Fruit fly (Drosophila melanogaster) whole organism, embryonic: Measurements from ENCODE around the gene Catsup.

Experiments used
- Ada2b ChIP-seq: fragments of 200-800 bp; sonication (Bioruptor generic); IDR thresholded peaks from 2 replicates; pipeline ENCODE4 v1.3.6; 2022; ENCODE audit warnings: missing biosample characterization, missing genetic modification characterization
- Awh ChIP-seq: fragments of 200-800 bp; sonication (Bioruptor generic); IDR thresholded peaks from 2 replicates; pipeline ENCODE4, ENCODE4 v1.3.6; 2022; ENCODE audit warnings: missing biosample characterization, missing genetic modification characterization
- Bdp1 ChIP-seq: fragments of 200-800 bp; sonication (Bioruptor generic); optimal IDR thresholded peaks from 3 replicates; lab custom pipeline; 2016; ENCODE audit warnings: missing biosample characterization, missing genetic modification characterization
- C15 ChIP-seq: fragments of 200-800 bp; sonication (Bioruptor generic); IDR thresholded peaks from 3 replicates; pipeline ENCODE4 v1.3.6; 2022; ENCODE audit warnings: missing biosample characterization, missing genetic modification characterization
- CG10147 ChIP-seq: fragments of 200-800 bp; sonication (Bioruptor generic); optimal IDR thresholded peaks from 2 replicates; lab custom pipeline; 2019; ENCODE audit warnings: missing biosample characterization, mild to moderate bottlenecking, missing genetic modification characterization, moderate library complexity
- CG10274 ChIP-seq: fragments of 200-800 bp; sonication (Bioruptor generic); optimal IDR thresholded peaks from 3 replicates; lab custom pipeline; 2017; ENCODE audit warnings: missing biosample characterization, mild to moderate bottlenecking, missing genetic modification characterization
- CG10321 ChIP-seq: fragments of 200-800 bp; sonication (Bioruptor generic); IDR thresholded peaks from 2 replicates; pipeline ENCODE4 v1.3.6; 2022; ENCODE audit warnings: missing biosample characterization, missing genetic modification characterization
- CG12155 ChIP-seq: fragments of 200-800 bp; sonication (Bioruptor generic); optimal IDR thresholded peaks from 3 replicates; lab custom pipeline; 2016; ENCODE audit warnings: missing biosample characterization, missing genetic modification characterization
- CG12219 ChIP-seq: fragments of 200-800 bp; sonication (Bioruptor generic); optimal IDR thresholded peaks from 3 replicates; lab custom pipeline; 2018; ENCODE audit warnings: missing biosample characterization, mild to moderate bottlenecking, missing genetic modification characterization
- CG14050 ChIP-seq: fragments of 200-800 bp; sonication (Bioruptor generic); IDR thresholded peaks from 3 replicates; pipeline ENCODE4 v1.3.6; 2022; ENCODE audit warnings: missing biosample characterization, missing genetic modification characterization
- CG14965 ChIP-seq: fragments of 200-800 bp; sonication (Bioruptor generic); optimal IDR thresholded peaks from 2 replicates; lab custom pipeline; 2016; ENCODE audit warnings: missing biosample characterization, missing genetic modification characterization, borderline replicate concordance
- CG17612 ChIP-seq: fragments of 200-800 bp; sonication (Bioruptor generic); IDR thresholded peaks from 2 replicates; pipeline ENCODE4 v1.3.6; 2022; ENCODE audit warnings: missing biosample characterization, missing genetic modification characterization
- CG18476 ChIP-seq: fragments of 200-800 bp; sonication (Bioruptor generic); optimal IDR thresholded peaks from 2 replicates; lab custom pipeline; 2016; ENCODE audit warnings: missing biosample characterization, mild to moderate bottlenecking, missing genetic modification characterization
- CG18599 ChIP-seq: fragments of 200-800 bp; sonication (Bioruptor generic); optimal IDR thresholded peaks from 3 replicates; lab custom pipeline; 2017; ENCODE audit warnings: missing biosample characterization, missing genetic modification characterization, mild to moderate bottlenecking, moderate library complexity, missing genetic modification reagents
- CG31441 ChIP-seq: fragments of 200-800 bp; sonication (Bioruptor generic); IDR thresholded peaks from 2 replicates; pipeline ENCODE4 v1.3.6; 2022; ENCODE audit warnings: missing biosample characterization, missing genetic modification characterization
- CG32532 ChIP-seq: fragments of 200-800 bp; sonication (Bioruptor generic); IDR thresholded peaks from 2 replicates; pipeline ENCODE4 v1.3.6; 2022; ENCODE audit warnings: missing biosample characterization, missing genetic modification characterization
- CG42726 ChIP-seq: fragments of 200-800 bp; sonication (Bioruptor generic); IDR thresholded peaks from 2 replicates; pipeline ENCODE4 v1.3.6; 2022; ENCODE audit warnings: missing biosample characterization, missing genetic modification characterization; ENCODE audit not compliant: partially characterized antibody
- CG4730 ChIP-seq: fragments of 200-800 bp; sonication (Bioruptor generic); IDR thresholded peaks from 2 replicates; pipeline ENCODE4 v1.3.6; 2022; ENCODE audit warnings: missing biosample characterization, missing genetic modification characterization
- CG6813 ChIP-seq: fragments of 200-800 bp; sonication (Bioruptor generic); optimal IDR thresholded peaks from 2 replicates; lab custom pipeline; 2017; ENCODE audit warnings: missing biosample characterization, missing genetic modification characterization, mild to moderate bottlenecking, moderate library complexity, missing genetic modification reagents
- Dip2 ChIP-seq: fragments of 200-800 bp; sonication (Bioruptor generic); IDR thresholded peaks from 2 replicates; pipeline ENCODE4 v1.3.6; 2022; ENCODE audit warnings: missing biosample characterization, missing genetic modification characterization
- Doc3 ChIP-seq: fragments of 200-800 bp; sonication (Bioruptor generic); IDR thresholded peaks from 3 replicates; pipeline ENCODE4 v1.3.6; 2022; ENCODE audit warnings: missing biosample characterization, missing genetic modification characterization; ENCODE audit not compliant: partially characterized antibody
- E2f2 ChIP-seq: fragments of 200-800 bp; sonication (Bioruptor generic); IDR thresholded peaks from 2 replicates; pipeline ENCODE4 v1.3.6; 2022; ENCODE audit warnings: missing biosample characterization, missing genetic modification characterization
- MBD-R2 ChIP-seq: fragments of 200-800 bp; sonication (Bioruptor generic); IDR thresholded peaks from 2 replicates; pipeline ENCODE4 v1.3.6; 2022; ENCODE audit warnings: missing biosample characterization, missing genetic modification characterization
- Mad ChIP-seq: fragments of 200-800 bp; sonication (Bioruptor generic); optimal IDR thresholded peaks from 2 replicates; lab custom pipeline; 2016; ENCODE audit warnings: missing biosample characterization, missing genetic modification characterization
- Side ChIP-seq: fragments of 200-800 bp; sonication (Bioruptor generic); optimal IDR thresholded peaks from 2 replicates; lab custom pipeline; 2016; ENCODE audit warnings: missing biosample characterization, missing genetic modification characterization
- Sox102F ChIP-seq: fragments of 200-800 bp; sonication (Bioruptor generic); optimal IDR thresholded peaks from 2 replicates; lab custom pipeline; 2018; ENCODE audit warnings: missing biosample characterization, mild to moderate bottlenecking, missing genetic modification characterization, moderate library complexity
- Tbp ChIP-seq: fragments of >200 bp; optimal IDR thresholded peaks from 2 replicates; lab custom pipeline; 2018; ENCODE audit warnings: missing biosample characterization, missing genetic modification characterization
- Xbp1 ChIP-seq: fragments of 200-800 bp; sonication (Bioruptor generic); optimal IDR thresholded peaks from 3 replicates; lab custom pipeline; 2016; ENCODE audit warnings: missing biosample characterization, mild to moderate bottlenecking, missing genetic modification characterization
- Xrp1 ChIP-seq: fragments of 200-800 bp; sonication (Bioruptor generic); IDR thresholded peaks from 2 replicates; pipeline ENCODE4 v1.3.6; 2022; ENCODE audit warnings: missing biosample characterization, missing genetic modification characterization
- YL-1 ChIP-seq: fragments of 200-800 bp; sonication (Bioruptor generic); optimal IDR thresholded peaks from 3 replicates; lab custom pipeline; 2017; ENCODE audit warnings: missing biosample characterization, mild to moderate bottlenecking, missing genetic modification characterization
- ato ChIP-seq: fragments of 200-800 bp; sonication (Bioruptor generic); IDR thresholded peaks from 2 replicates; pipeline ENCODE4 v1.3.6; 2022; ENCODE audit warnings: missing biosample characterization, missing genetic modification characterization; ENCODE audit not compliant: partially characterized antibody
- bbx ChIP-seq: fragments of 200-800 bp; sonication (Bioruptor generic); IDR thresholded peaks from 2 replicates; pipeline ENCODE4 v1.3.6; 2022; ENCODE audit warnings: missing biosample characterization, missing genetic modification characterization; ENCODE audit not compliant: partially characterized antibody
- cato ChIP-seq: fragments of 200-800 bp; sonication (Bioruptor generic); optimal IDR thresholded peaks from 2 replicates; lab custom pipeline; 2016; ENCODE audit warnings: missing biosample characterization, missing genetic modification characterization, borderline replicate concordance
- chm ChIP-seq: fragments of 200-800 bp; sonication (Bioruptor generic); IDR thresholded peaks from 2 replicates; pipeline ENCODE4 v1.3.6; 2022; ENCODE audit warnings: missing biosample characterization, missing genetic modification characterization
- dmrt99B ChIP-seq: fragments of 200-800 bp; sonication (Bioruptor generic); optimal IDR thresholded peaks from 2 replicates; lab custom pipeline; 2018; ENCODE audit warnings: missing biosample characterization, mild to moderate bottlenecking, missing genetic modification characterization, moderate library complexity
- en ChIP-seq: fragments of 200-800 bp; sonication (Bioruptor generic); optimal IDR thresholded peaks from 2 replicates; lab custom pipeline; 2016; ENCODE audit warnings: missing biosample characterization, missing genetic modification characterization
- ewg ChIP-seq: fragments of 200-800 bp; sonication (Bioruptor generic); optimal IDR thresholded peaks from 3 replicates; lab custom pipeline; 2017; ENCODE audit warnings: mild to moderate bottlenecking, missing biosample characterization, missing genetic modification reagents, missing genetic modification characterization
- hkb ChIP-seq, 2 experiments: fragments of 200-800 bp in 1 of 2; fragments of >200 bp in 1 of 2; sonication (Bioruptor generic) in 1 of 2; IDR thresholded peaks in 1 of 2; optimal IDR thresholded peaks in 1 of 2; 2 replicates each; pipeline versions ENCODE4 v1.3.6 to Lab custom; 2017 to 2022; ENCODE audit warnings: missing biosample characterization in 1 of 2, missing genetic modification characterization in 1 of 2
- insv ChIP-seq, 2 experiments: fragments of 200-800 bp; sonication (Bioruptor generic); optimal IDR thresholded peaks; 3 replicates each; lab custom pipeline; 2016 to 2018; ENCODE audit warnings: missing biosample characterization in 2 of 2, missing genetic modification characterization in 2 of 2
- nerfin-2 ChIP-seq: fragments of 200-800 bp; sonication (Bioruptor generic); IDR thresholded peaks from 2 replicates; pipeline ENCODE4 v1.3.6; 2022; ENCODE audit warnings: missing biosample characterization, missing genetic modification characterization; ENCODE audit not compliant: partially characterized antibody
- nmo ChIP-seq: fragments of 200-800 bp; sonication (Bioruptor generic); optimal IDR thresholded peaks from 2 replicates; lab custom pipeline; 2018; ENCODE audit warnings: missing biosample characterization, mild to moderate bottlenecking, missing genetic modification characterization, moderate library complexity
- pan ChIP-seq, 4 experiments: fragments of >200 bp in 3 of 4; fragments of 200-800 bp in 1 of 4; sonication (Bioruptor generic) in 1 of 4; optimal IDR thresholded peaks in 3 of 4; IDR thresholded peaks in 1 of 4; 2 replicates each; pipeline versions ENCODE4 v1.3.6 to Lab custom; 2017 to 2022; ENCODE audit warnings: missing biosample characterization in 2 of 4, missing genetic modification characterization in 2 of 4, mixed read lengths in 1 of 4
- psq ChIP-seq: fragments of 200-800 bp; sonication (Bioruptor generic); optimal IDR thresholded peaks from 2 replicates; lab custom pipeline; 2017; ENCODE audit warnings: missing biosample characterization, missing genetic modification characterization
- run ChIP-seq: fragments of 200-800 bp; sonication (Bioruptor generic); optimal IDR thresholded peaks from 3 replicates; lab custom pipeline; 2018; ENCODE audit warnings: missing biosample characterization, mild to moderate bottlenecking, missing genetic modification characterization
- tin ChIP-seq: fragments of 200-800 bp; sonication (Bioruptor generic); optimal IDR thresholded peaks from 3 replicates; lab custom pipeline; 2016; ENCODE audit warnings: missing biosample characterization, missing genetic modification characterization
- tio ChIP-seq: fragments of 200-800 bp; sonication (Bioruptor generic); optimal IDR thresholded peaks from 2 replicates; lab custom pipeline; 2017; ENCODE audit warnings: missing biosample characterization, missing genetic modification characterization, inconsistent platforms
- tna ChIP-seq: fragments of 200-800 bp; sonication (Bioruptor generic); IDR thresholded peaks from 2 replicates; pipeline ENCODE4 v1.3.6; 2022; ENCODE audit warnings: missing biosample characterization, missing genetic modification characterization; ENCODE audit not compliant: partially characterized antibody
- trh ChIP-seq: fragments of 200-800 bp; sonication (Bioruptor generic); optimal IDR thresholded peaks from 2 replicates; lab custom pipeline; 2016; ENCODE audit warnings: missing biosample characterization, missing genetic modification characterization
- zf30C ChIP-seq: fragments of 200-800 bp; sonication (Bioruptor generic); optimal IDR thresholded peaks from 3 replicates; lab custom pipeline; 2018; ENCODE audit warnings: missing biosample characterization, mild to moderate bottlenecking, missing genetic modification characterization
- zfh1 ChIP-seq: fragments of 200-800 bp; sonication (Bioruptor generic); IDR thresholded peaks from 3 replicates; pipeline ENCODE4 v1.3.6; 2022; ENCODE audit warnings: missing biosample characterization, missing genetic modification characterization

Gene Catsup

dm6 chr2L:19048912-19049311 is 7.2 kb downstream of the Catsup start, which contains the start of gene CG10470 (continued):
- TF ChIP-seq Awh (GFP tag; lab: Robert Waterston, UW): no peak
- no peak for TF ChIP-seq tin
- no peak for TF ChIP-seq CG18476 (GFP tag; lab: Kevin White, UChicago)
- no peak for TF ChIP-seq CG18599 (GFP tag; lab: Kevin White, UChicago)
- TF ChIP-seq nmo (GFP tag; lab: Kevin White, UChicago): peak; percentile 23
- no peak for TF ChIP-seq zfh1
- TF ChIP-seq cato (GFP tag; lab: Kevin White, UChicago): no peak
- TF ChIP-seq pan (optimal IDR thresholded peaks at IDR 0.05; lab: Kevin White, UChicago): no peak
- no peak for TF ChIP-seq pan (GFP tag; optimal IDR thresholded peaks at IDR 0.05 in 1 of 2, IDR thresholded peaks at IDR 0.05 in 1 of 2)
- no peak for TF ChIP-seq CG6813
- no peak for TF ChIP-seq hkb (optimal IDR thresholded peaks at IDR 0.05; lab: Kevin White, UChicago)
- TF ChIP-seq hkb (GFP tag; IDR thresholded peaks at IDR 0.05; lab: Robert Waterston, UW): no peak
- TF ChIP-seq C15 (GFP tag; lab: Robert Waterston, UW): no peak
- no peak for TF ChIP-seq CG12219 (GFP tag; lab: Kevin White, UChicago)
- TF ChIP-seq insv (GFP tag; optimal IDR thresholded peaks at IDR 0.05; lab: Kevin White, UChicago): no peak
- no peak for TF ChIP-seq Dip2 (GFP tag; lab: Robert Waterston, UW)
- TF ChIP-seq Doc3: peak; percentile 74
- TF ChIP-seq CG10274 (GFP tag; lab: Kevin White, UChicago): no peak
- peak; percentile 23 for TF ChIP-seq dmrt99B (tag; lab: Kevin White, UChicago)
- no peak for TF ChIP-seq ewg (GFP tag; lab: Kevin White, UChicago)
- 0 out of 2 replicates have a peak, but pooled peaks have one; percentile 45 for TF ChIP-seq Xrp1 (GFP tag; lab: Robert Waterston, UW)
- TF ChIP-seq nerfin-2 (GFP tag; lab: Robert Waterston, UW): peak; percentile 80
- no peak for TF ChIP-seq Bdp1
- TF ChIP-seq CG42726 (GFP tag; lab: Robert Waterston, UW): peak; percentile 36; the same call in 1 of the 2 replicates
- peak; percentile 34; the same call in 1 of the 2 replicates for TF ChIP-seq CG31441 (GFP tag; lab: Robert Waterston, UW)
- TF ChIP-seq Tbp: no peak
- TF ChIP-seq CG14050: no peak
- TF ChIP-seq CG4730 (GFP tag; lab: Robert Waterston, UW): no peak
- no peak for TF ChIP-seq Xbp1 (GFP tag; lab: Kevin White, UChicago)
- no peak for TF ChIP-seq en (GFP tag; lab: Kevin White, UChicago)
- TF ChIP-seq ato: peak; percentile 71
- TF ChIP-seq CG14965: no peak
- no peak for TF ChIP-seq chm (GFP tag; lab: Robert Waterston, UW)
- peak; percentile 41; the same call in 1 of the 2 replicates for TF ChIP-seq CG32532 (GFP tag; lab: Robert Waterston, UW)
- peak; percentile 53 for TF ChIP-seq tna (GFP tag; lab: Robert Waterston, UW)
- peak; percentile 18 for TF ChIP-seq Sox102F (GFP tag; lab: Kevin White, UChicago)
- peak; percentile 88 for TF ChIP-seq bbx (GFP tag; lab: Robert Waterston, UW)
- no peak for TF ChIP-seq CG17612 (GFP tag; lab: Robert Waterston, UW)
- no peak for TF ChIP-seq run (tag; lab: Kevin White, UChicago)
- TF ChIP-seq zf30C: peak; percentile 20
- TF ChIP-seq E2f2 (GFP tag; lab: Robert Waterston, UW): no peak
- TF ChIP-seq CG12155 (GFP tag; lab: Kevin White, UChicago): no peak
- TF ChIP-seq Ada2b (GFP tag; lab: Robert Waterston, UW): no peak
- peak; percentile 56; the same call in 1 of the 2 replicates for TF ChIP-seq MBD-R2 (GFP tag; lab: Robert Waterston, UW)
- TF ChIP-seq Mad (GFP tag; lab: Kevin White, UChicago): no peak
- TF ChIP-seq CG10321: no peak
- no peak for TF ChIP-seq tio (GFP tag; lab: Kevin White, UChicago)
- TF ChIP-seq YL-1: peak; percentile 29
- TF ChIP-seq Side (GFP tag; lab: Kevin White, UChicago): no peak
- peak; percentile 13 for TF ChIP-seq CG10147 (GFP tag; lab: Kevin White, UChicago)
- no peak for TF ChIP-seq psq (GFP tag; lab: Kevin White, UChicago)
- TF ChIP-seq trh (GFP tag; lab: Kevin White, UChicago): no peak
